Fruit fly (Drosophila melanogaster) whole organism, embryonic: Measurements from ENCODE around the gene mei-218.

Experiments used
- CG10209 ChIP-seq: fragments of 200-800 bp; sonication (Bioruptor generic); optimal IDR thresholded peaks from 3 replicates; lab custom pipeline; 2017; ENCODE audit warnings: missing biosample characterization, mild to moderate bottlenecking, missing genetic modification characterization, missing genetic modification reagents
- CG10274 ChIP-seq: fragments of 200-800 bp; sonication (Bioruptor generic); optimal IDR thresholded peaks from 3 replicates; lab custom pipeline; 2017; ENCODE audit warnings: missing biosample characterization, mild to moderate bottlenecking, missing genetic modification characterization
- CG10959 ChIP-seq: fragments of 200-800 bp; sonication (Bioruptor generic); IDR thresholded peaks from 2 replicates; pipeline ENCODE4 v1.3.6; 2022; ENCODE audit warnings: missing biosample characterization, missing genetic modification characterization
- CG11093 ChIP-seq: fragments of 200-800 bp; sonication (Bioruptor generic); IDR thresholded peaks from 3 replicates; pipeline ENCODE4 v1.3.6; 2022; ENCODE audit warnings: missing biosample characterization, missing genetic modification characterization
- CG11247 ChIP-seq: fragments of 200-800 bp; sonication (Bioruptor generic); IDR thresholded peaks from 2 replicates; pipeline ENCODE4 v1.3.6; 2022; ENCODE audit warnings: missing biosample characterization, missing genetic modification characterization
- CG15479 ChIP-seq: fragments of 200-800 bp; sonication (Bioruptor generic); optimal IDR thresholded peaks from 3 replicates; lab custom pipeline; 2019; ENCODE audit warnings: missing biosample characterization, mild to moderate bottlenecking, missing genetic modification characterization, moderate library complexity
- CG16815 ChIP-seq: fragments of 200-800 bp; sonication (Bioruptor generic); optimal IDR thresholded peaks from 3 replicates; lab custom pipeline; 2017; ENCODE audit warnings: missing biosample characterization, mild to moderate bottlenecking, missing genetic modification characterization
- CG17361 ChIP-seq: fragments of 200-800 bp; sonication (Bioruptor generic); IDR thresholded peaks from 3 replicates; pipeline ENCODE4 v1.3.6; 2022; ENCODE audit warnings: missing biosample characterization, missing genetic modification characterization
- CG2120 ChIP-seq: fragments of 200-800 bp; sonication (Bioruptor generic); optimal IDR thresholded peaks from 3 replicates; lab custom pipeline; 2016; ENCODE audit warnings: missing biosample characterization, missing genetic modification characterization
- CG2129 ChIP-seq: fragments of 200-800 bp; sonication (Bioruptor generic); IDR thresholded peaks from 2 replicates; pipeline ENCODE4 v1.3.6; 2022; ENCODE audit warnings: missing biosample characterization, missing genetic modification characterization; ENCODE audit not compliant: partially characterized antibody
- CG3065 ChIP-seq: fragments of 200-800 bp; sonication (Bioruptor generic); optimal IDR thresholded peaks from 2 replicates; lab custom pipeline; 2016; ENCODE audit warnings: missing biosample characterization, missing genetic modification characterization
- CG7745 ChIP-seq: fragments of 200-800 bp; sonication (Bioruptor generic); optimal IDR thresholded peaks from 2 replicates; lab custom pipeline; 2018; ENCODE audit warnings: missing biosample characterization, mild to moderate bottlenecking, missing genetic modification characterization, moderate library complexity
- CG8089 ChIP-seq: fragments of 200-800 bp; sonication (Bioruptor generic); optimal IDR thresholded peaks from 3 replicates; lab custom pipeline; 2016; ENCODE audit warnings: missing biosample characterization, missing genetic modification characterization
- CG8388 ChIP-seq: fragments of 200-800 bp; sonication (Bioruptor generic); optimal IDR thresholded peaks from 2 replicates; lab custom pipeline; 2019; ENCODE audit warnings: missing biosample characterization, mild to moderate bottlenecking, missing genetic modification characterization, moderate library complexity
- CTCF ChIP-seq: fragments of 200-800 bp; sonication (Bioruptor generic); optimal IDR thresholded peaks from 2 replicates; lab custom pipeline; 2017; ENCODE audit warnings: missing biosample characterization, mild to moderate bottlenecking, missing genetic modification characterization, moderate library complexity
- CoRest ChIP-seq: fragments of 200-800 bp; sonication (Bioruptor generic); optimal IDR thresholded peaks from 3 replicates; lab custom pipeline; 2018; ENCODE audit warnings: missing biosample characterization, mild to moderate bottlenecking, missing genetic modification characterization, moderate library complexity
- Eip74EF ChIP-seq, 2 experiments: fragments of 200-800 bp in 1 of 2; fragments of >200 bp in 1 of 2; sonication (Bioruptor generic) in 1 of 2; optimal IDR thresholded peaks; 2 replicates each; lab custom pipeline; 2017 to 2019; ENCODE audit warnings: missing biosample characterization in 2 of 2, missing genetic modification characterization in 2 of 2, mild to moderate bottlenecking in 1 of 2, moderate library complexity in 1 of 2
- HLHmδ ChIP-seq: fragments of 200-800 bp; sonication (Bioruptor generic); optimal IDR thresholded peaks from 2 replicates; lab custom pipeline; 2018; ENCODE audit warnings: missing biosample characterization, mild to moderate bottlenecking, missing genetic modification characterization, moderate library complexity
- Mes4 ChIP-seq: fragments of 200-800 bp; sonication (Bioruptor generic); optimal IDR thresholded peaks from 2 replicates; lab custom pipeline; 2016; ENCODE audit warnings: missing biosample characterization, missing genetic modification characterization
- NK7.1 ChIP-seq: fragments of 200-800 bp; sonication (Bioruptor generic); optimal IDR thresholded peaks from 3 replicates; lab custom pipeline; 2016; ENCODE audit warnings: missing biosample characterization, missing genetic modification characterization
- NfI ChIP-seq: fragments of 200-800 bp; sonication (Bioruptor generic); optimal IDR thresholded peaks from 3 replicates; lab custom pipeline; 2018; ENCODE audit warnings: missing biosample characterization, mild to moderate bottlenecking, missing genetic modification characterization, moderate library complexity
- Pdp1 ChIP-seq, 2 experiments: fragments of 200-800 bp; sonication (Bioruptor generic); optimal IDR thresholded peaks; 3 replicates each; lab custom pipeline; 2016; ENCODE audit warnings: missing biosample characterization in 2 of 2, missing genetic modification characterization in 2 of 2, mild to moderate bottlenecking in 1 of 2, moderate library complexity in 1 of 2
- Scr ChIP-seq: fragments of 200-800 bp; sonication (Bioruptor generic); IDR thresholded peaks from 2 replicates; pipeline ENCODE4 v1.3.6; 2022; ENCODE audit warnings: missing biosample characterization, missing genetic modification characterization; ENCODE audit not compliant: partially characterized antibody
- Sox100B ChIP-seq: fragments of 200-800 bp; sonication (Bioruptor generic); optimal IDR thresholded peaks from 3 replicates; lab custom pipeline; 2018; ENCODE audit warnings: missing biosample characterization, mild to moderate bottlenecking, missing genetic modification characterization
- Vsx1 ChIP-seq: fragments of 200-800 bp; sonication (Bioruptor generic); optimal IDR thresholded peaks from 2 replicates; lab custom pipeline; 2017; ENCODE audit warnings: missing biosample characterization, mild to moderate bottlenecking, missing genetic modification characterization, missing genetic modification reagents
- dmrt99B ChIP-seq: fragments of 200-800 bp; sonication (Bioruptor generic); optimal IDR thresholded peaks from 2 replicates; lab custom pipeline; 2018; ENCODE audit warnings: missing biosample characterization, mild to moderate bottlenecking, missing genetic modification characterization, moderate library complexity
- emc ChIP-seq: fragments of 200-800 bp; sonication (Bioruptor generic); optimal IDR thresholded peaks from 2 replicates; lab custom pipeline; 2016; ENCODE audit warnings: missing biosample characterization, missing genetic modification characterization
- ewg ChIP-seq: fragments of 200-800 bp; sonication (Bioruptor generic); optimal IDR thresholded peaks from 3 replicates; lab custom pipeline; 2017; ENCODE audit warnings: mild to moderate bottlenecking, missing biosample characterization, missing genetic modification reagents, missing genetic modification characterization
- gcm2 ChIP-seq: fragments of 200-800 bp; sonication (Bioruptor generic); optimal IDR thresholded peaks from 2 replicates; lab custom pipeline; 2016; ENCODE audit warnings: missing biosample characterization, missing genetic modification characterization
- grau ChIP-seq: fragments of 200-800 bp; optimal IDR thresholded peaks from 3 replicates; lab custom pipeline; 2019; ENCODE audit warnings: missing biosample characterization, mild to moderate bottlenecking, missing genetic modification characterization, moderate library complexity
- nmo ChIP-seq: fragments of 200-800 bp; sonication (Bioruptor generic); optimal IDR thresholded peaks from 2 replicates; lab custom pipeline; 2018; ENCODE audit warnings: missing biosample characterization, mild to moderate bottlenecking, missing genetic modification characterization, moderate library complexity
- p53 ChIP-seq: fragments of 200-800 bp; sonication (Bioruptor generic); optimal IDR thresholded peaks from 2 replicates; lab custom pipeline; 2016; ENCODE audit warnings: missing biosample characterization, missing genetic modification characterization
- phol ChIP-seq: fragments of 200-800 bp; sonication (Bioruptor generic); optimal IDR thresholded peaks from 3 replicates; lab custom pipeline; 2018; ENCODE audit warnings: missing biosample characterization, mild to moderate bottlenecking, missing genetic modification characterization, moderate library complexity
- pita ChIP-seq: fragments of 200-800 bp; sonication (Bioruptor generic); optimal IDR thresholded peaks from 2 replicates; lab custom pipeline; 2017; ENCODE audit warnings: missing biosample characterization, mild to moderate bottlenecking, missing genetic modification characterization
- sc ChIP-seq, 3 experiments: fragments of >200 bp in 2 of 3; fragments of 200-800 bp in 1 of 3; sonication (Bioruptor generic) in 1 of 3; optimal IDR thresholded peaks; 2 replicates in 2 of 3; 3 replicates in 1 of 3; lab custom pipeline; 2017; ENCODE audit warnings: mild to moderate bottlenecking in 1 of 3, missing biosample characterization in 1 of 3, missing genetic modification characterization in 1 of 3, missing genetic modification reagents in 1 of 3
- sens ChIP-seq: fragments of 200-800 bp; sonication (Bioruptor generic); peaks from one replicate; lab custom pipeline; 2016; ENCODE audit warnings: missing biosample characterization, missing genetic modification characterization
- sim ChIP-seq: fragments of 200-800 bp; sonication (Bioruptor generic); IDR thresholded peaks from 2 replicates; pipeline ENCODE4 v1.3.6; 2022; ENCODE audit warnings: missing biosample characterization, missing genetic modification characterization
- trem ChIP-seq: fragments of 200-800 bp; optimal IDR thresholded peaks from 3 replicates; lab custom pipeline; 2019; ENCODE audit warnings: missing biosample characterization, mild to moderate bottlenecking, missing genetic modification characterization, moderate library complexity
- ttk ChIP-seq: fragments of 200-800 bp; sonication (Bioruptor generic); IDR thresholded peaks from 2 replicates; pipeline ENCODE4 v2.1.2; 2022; ENCODE audit warnings: missing biosample characterization, missing genetic modification characterization
- unpg ChIP-seq: fragments of 200-800 bp; sonication (Bioruptor generic); optimal IDR thresholded peaks from 3 replicates; lab custom pipeline; 2018; ENCODE audit warnings: missing biosample characterization, mild to moderate bottlenecking, missing genetic modification characterization, moderate library complexity
- yki ChIP-seq: fragments of >200 bp; optimal IDR thresholded peaks from 3 replicates; lab custom pipeline; 2018

mei-218 gene

DNA sequence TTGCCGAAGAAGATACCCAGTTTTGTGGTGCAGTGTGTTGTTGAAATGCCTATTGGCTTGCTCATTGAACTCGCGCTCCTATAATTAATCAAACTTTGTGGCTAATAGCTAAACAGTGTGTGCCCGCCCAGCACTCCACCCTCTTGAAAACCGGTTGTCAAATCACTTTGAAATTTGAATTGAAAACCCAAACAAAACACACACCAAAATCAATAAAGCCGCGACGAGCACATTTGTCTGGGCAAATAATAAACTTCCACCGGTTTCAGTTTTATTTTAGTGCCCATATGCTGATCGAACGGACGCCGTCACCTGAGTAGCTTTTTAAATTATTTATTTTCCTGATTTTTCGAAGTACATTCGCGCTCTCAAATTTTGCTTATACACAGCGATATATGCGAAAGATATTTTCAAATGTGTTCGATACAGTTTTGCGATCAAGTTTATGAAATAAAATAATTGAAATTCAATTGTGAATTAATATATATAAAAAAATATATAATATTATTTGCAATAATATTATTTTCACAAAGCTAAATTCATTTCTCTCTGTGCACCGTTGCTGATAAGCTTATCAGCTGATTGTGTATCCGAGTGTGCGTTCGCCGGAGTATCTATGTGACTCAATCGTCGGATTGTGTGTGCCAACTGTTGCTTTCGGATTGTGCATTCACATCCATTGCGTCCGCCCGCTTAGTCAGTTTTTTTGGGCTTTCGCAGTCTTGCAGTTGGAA lies 12.9 kb downstream of the mei-218 start (continued):
- TF ChIP-seq HLHmδ (GFP tag; lab: Kevin White, UChicago) (no peak), nmo (GFP tag; lab: Kevin White, UChicago) (peak; percentile 86), CG16815 (GFP tag; lab: Kevin White, UChicago) (peak; percentile 9), sens (GFP tag; lab: Kevin White, UChicago) (peak; percentile 73), Sox100B (peak; percentile 88), sim (GFP tag; lab: Robert Waterston, UW) (no peak), Mes4 (GFP tag; lab: Kevin White, UChicago) (no peak), CG10209 (peak; percentile 84), Vsx1 (GFP tag; lab: Kevin White, UChicago) (peak; percentile 69), CG2129 (no peak), CG10274 (GFP tag; lab: Kevin White, UChicago) (peak; percentile 31), CG15479 (GFP tag; lab: Kevin White, UChicago) (peak; percentile 66), yki (lab: Kevin White, UChicago) (no peak), Pdp1 (GFP tag; optimal IDR thresholded peaks at IDR 0.05; lab: Kevin White, UChicago) (peak in 1 of 2 experiments; percentile 45), grau (peak; percentile 88), CoRest (peak; percentile 87), dmrt99B (tag; lab: Kevin White, UChicago) (peak; percentile 90), Eip74EF (GFP tag; optimal IDR thresholded peaks at IDR 0.05; lab: Kevin White, UChicago) (peak in 1 of 2 experiments; percentile 84), sc (optimal IDR thresholded peaks at IDR 0.05; lab: Kevin White, UChicago) (no peak), sc (GFP tag; optimal IDR thresholded peaks at IDR 0.05; lab: Kevin White, UChicago) (peak; percentile 65), phol (peak; percentile 82), CTCF (GFP tag; lab: Kevin White, UChicago) (no peak), CG3065 (GFP tag; lab: Kevin White, UChicago) (peak; percentile 22), CG17361 (GFP tag; lab: Robert Waterston, UW) (peak; percentile 88), CG11093 (peak; percentile 64; the same call in 2 of the 3 replicates), CG8388 (GFP tag; lab: Kevin White, UChicago) (peak; percentile 82), NK7.1 (peak; percentile 43), unpg (GFP tag; lab: Kevin White, UChicago) (peak; percentile 87), pita (GFP tag; lab: Kevin White, UChicago) (no peak), ewg (GFP tag; lab: Kevin White, UChicago) (peak; percentile 55), ttk (peak; percentile 76), p53 (GFP tag; lab: Kevin White, UChicago) (no peak), Scr (no peak), CG8089 (no peak), emc (no peak), CG10959 (peak; percentile 44), NfI (GFP tag; lab: Kevin White, UChicago) (peak; percentile 83), gcm2 (GFP tag; lab: Kevin White, UChicago) (no peak), CG2120 (peak; percentile 65), trem (tag; lab: Kevin White, UChicago) (peak; percentile 65), CG7745 (tag; lab: Kevin White, UChicago) (no peak), CG11247 (GFP tag; lab: Robert Waterston, UW) (peak; percentile 61; the same call in 1 of the 2 replicates)
- TF ChIP-seq, all 482 proteins: peak for 298
